Fruit fly (Drosophila melanogaster): ENCODE results near the gene CG4968.
A peak's percentile ranks its signal among the peaks of the same experiment; 100 is the strongest.

CG4968 gene

dm6 chr2L:10278658-10279057 lies 28.1 kb upstream of the CG4968 start, which contains the start of gene Utx:
TSS of gene Utx (minus strand) at chr2L:10278811.
- TF ChIP-seq CG17801 (GFP tag; optimal IDR thresholded peaks at IDR 0.05; ENCODE audit: partially characterized antibody): peak; percentile 26

dm6 chr2L:10280772-10281171 lies 25.9 kb upstream of the CG4968 start, which contains the start of gene CG34043:
TSS of gene CG34043 (minus strand) at chr2L:10280872.
- TF ChIP-seq CG17801 (GFP tag; optimal IDR thresholded peaks at IDR 0.05; ENCODE audit: partially characterized antibody): no peak

- TF ChIP-seq CG17801 (GFP tag; optimal IDR thresholded peaks at IDR 0.05; ENCODE audit: partially characterized antibody): no peak
These were observed 15.4 kb upstream of the CG4968 start for dm6 chr2L:10291276-10291675.

- peak; percentile 65 for TF ChIP-seq CG17801 (GFP tag; optimal IDR thresholded peaks at IDR 0.05; ENCODE audit: partially characterized antibody)
These were observed 14.6 kb upstream of the CG4968 start, which contains the start of gene Ufd4 for dm6 chr2L:10292066-10292560. TSS of gene Ufd4 (minus strand) at chr2L:10292365.

dm6 chr2L:10294798-10295669 lies 11.7 kb upstream of the CG4968 start, which contains the start of gene Hand:
TSS of gene Hand (minus strand) at chr2L:10295385.
- no peak for TF ChIP-seq CG17801 (GFP tag; optimal IDR thresholded peaks at IDR 0.05; ENCODE audit: partially characterized antibody)

- TF ChIP-seq CG17801 (GFP tag; optimal IDR thresholded peaks at IDR 0.05; ENCODE audit: partially characterized antibody): no peak
These were observed 8.4 kb upstream of the CG4968 start for dm6 chr2L:10298306-10298705.

dm6 chr2L:10299077-10299809 lies 7.5 kb upstream of the CG4968 start:
- TF ChIP-seq CG17801 (GFP tag; optimal IDR thresholded peaks at IDR 0.05; ENCODE audit: partially characterized antibody): no peak

dm6 chr2L:10299810-10300147 lies 6.9 kb upstream of the CG4968 start, which contains the start of gene CYLD:
TSS of gene CYLD (minus strand) at chr2L:10299847.
- TF ChIP-seq CG17801 (GFP tag; optimal IDR thresholded peaks at IDR 0.05; ENCODE audit: partially characterized antibody): peak; percentile 66

- TF ChIP-seq CG17801 (GFP tag; optimal IDR thresholded peaks at IDR 0.05; ENCODE audit: partially characterized antibody): no peak
These were observed 4.8 kb upstream of the CG4968 start, which contains the start of gene CG13138 for dm6 chr2L:10301918-10302317. TSS of gene CG13138 (minus strand) at chr2L:10302018.

- no peak for TF ChIP-seq CG17801 (GFP tag; optimal IDR thresholded peaks at IDR 0.05; ENCODE audit: partially characterized antibody)
These were observed 2.9 kb upstream of the CG4968 start, which contains the start of gene nmd for dm6 chr2L:10303786-10304185. TSS of gene nmd (minus strand) at chr2L:10303947.

dm6 chr2L:10305538-10306147 lies 1.1 kb upstream of the CG4968 start:
- no peak for TF ChIP-seq CG17801 (GFP tag; optimal IDR thresholded peaks at IDR 0.05; ENCODE audit: partially characterized antibody)

dm6 chr2L:10310614-10311382 lies 4.1 kb downstream of the CG4968 start, which contains the start of gene Cdk5alpha:
TSS of gene Cdk5alpha (minus strand) at chr2L:10310956.
- no peak for TF ChIP-seq CG17801 (GFP tag; optimal IDR thresholded peaks at IDR 0.05; ENCODE audit: partially characterized antibody)

dm6 chr2L:10311822-10312221 lies 5.1 kb downstream of the CG4968 start:
- no peak for TF ChIP-seq CG17801 (GFP tag; optimal IDR thresholded peaks at IDR 0.05; ENCODE audit: partially characterized antibody)
